Fruit fly (Drosophila melanogaster) whole organism, embryonic: ENCODE results near the gene CG13081.

Source experiments
- CG10543 ChIP-seq: fragments of 200-800 bp; sonication (Bioruptor generic); optimal IDR thresholded peaks from 3 replicates; lab custom pipeline; 2017; ENCODE audit warnings: missing biosample characterization, mild to moderate bottlenecking, missing genetic modification characterization, moderate library complexity
- CG11247 ChIP-seq: fragments of 200-800 bp; sonication (Bioruptor generic); IDR thresholded peaks from 2 replicates; pipeline ENCODE4 v1.3.6; 2022; ENCODE audit warnings: missing biosample characterization, missing genetic modification characterization
- CG12769 ChIP-seq: fragments of 200-800 bp; sonication (Bioruptor generic); optimal IDR thresholded peaks from 2 replicates; lab custom pipeline; 2019; ENCODE audit warnings: missing biosample characterization, mild to moderate bottlenecking, missing genetic modification characterization, moderate library complexity
- CG13894 ChIP-seq: fragments of 200-800 bp; sonication (Bioruptor generic); optimal IDR thresholded peaks from 3 replicates; lab custom pipeline; 2018; ENCODE audit warnings: missing biosample characterization, mild to moderate bottlenecking, missing genetic modification characterization, moderate library complexity
- CG14441 ChIP-seq: fragments of 200-800 bp; sonication (Bioruptor generic); IDR thresholded peaks from 2 replicates; pipeline ENCODE4 v1.3.6; 2022; ENCODE audit warnings: missing biosample characterization, missing genetic modification characterization
- CG16813 ChIP-seq: fragments of 200-800 bp; sonication (Bioruptor generic); IDR thresholded peaks from 3 replicates; pipeline ENCODE4 v1.3.6; 2022; ENCODE audit warnings: missing biosample characterization, missing genetic modification characterization; ENCODE audit not compliant: partially characterized antibody
- CG17186 ChIP-seq: fragments of 200-800 bp; sonication (Bioruptor generic); optimal IDR thresholded peaks from 3 replicates; lab custom pipeline; 2017; ENCODE audit warnings: missing biosample characterization, missing genetic modification reagents, missing genetic modification characterization
- CG17361 ChIP-seq: fragments of 200-800 bp; sonication (Bioruptor generic); IDR thresholded peaks from 3 replicates; pipeline ENCODE4 v1.3.6; 2022; ENCODE audit warnings: missing biosample characterization, missing genetic modification characterization
- CG17612 ChIP-seq: fragments of 200-800 bp; sonication (Bioruptor generic); IDR thresholded peaks from 2 replicates; pipeline ENCODE4 v1.3.6; 2022; ENCODE audit warnings: missing biosample characterization, missing genetic modification characterization
- CG30431 ChIP-seq: fragments of 200-800 bp; sonication (Bioruptor generic); optimal IDR thresholded peaks from 2 replicates; lab custom pipeline; 2017; ENCODE audit warnings: missing biosample characterization, missing genetic modification characterization
- CG3281 ChIP-seq: fragments of 200-800 bp; sonication (Bioruptor generic); optimal IDR thresholded peaks from 3 replicates; lab custom pipeline; 2017; ENCODE audit warnings: missing biosample characterization, mild to moderate bottlenecking, missing genetic modification characterization
- CG3726 ChIP-seq: fragments of 200-800 bp; sonication (Bioruptor generic); IDR thresholded peaks from 3 replicates; pipeline ENCODE4, ENCODE4 v1.3.6; 2022; ENCODE audit warnings: missing biosample characterization, missing genetic modification characterization
- CG43689 ChIP-seq: fragments of 200-800 bp; sonication (Bioruptor generic); IDR thresholded peaks from 2 replicates; pipeline ENCODE4 v1.3.6; 2022; ENCODE audit warnings: missing biosample characterization, missing genetic modification characterization
- CG4707 ChIP-seq: fragments of 200-800 bp; sonication (Bioruptor generic); optimal IDR thresholded peaks from 2 replicates; lab custom pipeline; 2018; ENCODE audit warnings: missing biosample characterization, mild to moderate bottlenecking, missing genetic modification characterization, moderate library complexity
- CG5180 ChIP-seq: fragments of 200-800 bp; sonication (Bioruptor generic); optimal IDR thresholded peaks from 3 replicates; lab custom pipeline; 2017; ENCODE audit warnings: missing biosample characterization, missing genetic modification characterization, mild to moderate bottlenecking, moderate library complexity, missing genetic modification reagents
- CG6791 ChIP-seq: fragments of 200-800 bp; sonication (Bioruptor generic); IDR thresholded peaks from 3 replicates; pipeline ENCODE4 v1.3.6; 2022; ENCODE audit warnings: missing biosample characterization, missing genetic modification characterization; ENCODE audit not compliant: partially characterized antibody
- CG7556 ChIP-seq: fragments of 200-800 bp; sonication (Bioruptor generic); optimal IDR thresholded peaks from 2 replicates; lab custom pipeline; 2017; ENCODE audit warnings: missing biosample characterization, mild to moderate bottlenecking, missing genetic modification characterization
- CG9817 ChIP-seq: fragments of 200-800 bp; sonication (Bioruptor generic); optimal IDR thresholded peaks from 2 replicates; lab custom pipeline; 2018; ENCODE audit warnings: missing biosample characterization, mild to moderate bottlenecking, missing genetic modification characterization, moderate library complexity
- HLH54F ChIP-seq: fragments of 200-800 bp; sonication (Bioruptor generic); optimal IDR thresholded peaks from 3 replicates; lab custom pipeline; 2016; ENCODE audit warnings: missing biosample characterization, missing genetic modification characterization
- HLHmδ ChIP-seq: fragments of 200-800 bp; sonication (Bioruptor generic); optimal IDR thresholded peaks from 2 replicates; lab custom pipeline; 2018; ENCODE audit warnings: missing biosample characterization, mild to moderate bottlenecking, missing genetic modification characterization, moderate library complexity
- HmgD ChIP-seq: fragments of 200-800 bp; sonication (Bioruptor generic); optimal IDR thresholded peaks from 3 replicates; lab custom pipeline; 2016; ENCODE audit warnings: missing biosample characterization, missing genetic modification characterization
- Hr39 ChIP-seq: fragments of >200 bp; optimal IDR thresholded peaks from 2 replicates; lab custom pipeline; 2017
- Hr78 ChIP-seq, 2 experiments: fragments of 200-800 bp in 1 of 2; fragments of >200 bp in 1 of 2; sonication (Bioruptor generic) in 1 of 2; optimal IDR thresholded peaks; 2 replicates each; lab custom pipeline; 2017 to 2019; ENCODE audit warnings: missing biosample characterization in 2 of 2, missing genetic modification characterization in 2 of 2, mild to moderate bottlenecking in 1 of 2, moderate library complexity in 1 of 2
- Lhr ChIP-seq: fragments of 200-800 bp; sonication (Bioruptor generic); optimal IDR thresholded peaks from 3 replicates; lab custom pipeline; 2017; ENCODE audit warnings: mild to moderate bottlenecking, missing biosample characterization, missing genetic modification reagents, missing genetic modification characterization
- Lpt ChIP-seq: fragments of >200 bp; optimal IDR thresholded peaks from 2 replicates; lab custom pipeline; 2018; ENCODE audit warnings: missing biosample characterization, missing genetic modification characterization
- MTF-1 ChIP-seq: fragments of 200-800 bp; sonication (Bioruptor generic); optimal IDR thresholded peaks from 2 replicates; lab custom pipeline; 2018; ENCODE audit warnings: missing biosample characterization, mild to moderate bottlenecking, missing genetic modification characterization, borderline replicate concordance
- NC2α ChIP-seq: fragments of 200-800 bp; sonication (Bioruptor generic); optimal IDR thresholded peaks from 2 replicates; lab custom pipeline; 2016; ENCODE audit warnings: missing biosample characterization, missing genetic modification characterization
- Rfx ChIP-seq: fragments of 200-800 bp; sonication (Bioruptor generic); IDR thresholded peaks from 2 replicates; pipeline ENCODE4 v1.3.6; 2022; ENCODE audit warnings: missing biosample characterization, missing genetic modification characterization
- ac ChIP-seq: fragments of 200-800 bp; sonication (Bioruptor generic); optimal IDR thresholded peaks from 3 replicates; lab custom pipeline; 2017; ENCODE audit warnings: missing biosample characterization, mild to moderate bottlenecking, missing genetic modification characterization
- az2 ChIP-seq: fragments of 200-800 bp; sonication (Bioruptor generic); optimal IDR thresholded peaks from 3 replicates; lab custom pipeline; 2016; ENCODE audit warnings: missing biosample characterization, missing genetic modification characterization
- grau ChIP-seq: fragments of 200-800 bp; optimal IDR thresholded peaks from 3 replicates; lab custom pipeline; 2019; ENCODE audit warnings: missing biosample characterization, mild to moderate bottlenecking, missing genetic modification characterization, moderate library complexity
- gro ChIP-seq: fragments of 200-800 bp; sonication (Bioruptor generic); optimal IDR thresholded peaks from 2 replicates; lab custom pipeline; 2016; ENCODE audit warnings: missing biosample characterization, missing genetic modification characterization
- h ChIP-seq: fragments of >200 bp; optimal IDR thresholded peaks from 2 replicates; lab custom pipeline; 2017
- hkb ChIP-seq, 2 experiments: fragments of 200-800 bp in 1 of 2; fragments of >200 bp in 1 of 2; sonication (Bioruptor generic) in 1 of 2; IDR thresholded peaks in 1 of 2; optimal IDR thresholded peaks in 1 of 2; 2 replicates each; pipeline versions ENCODE4 v1.3.6 to Lab custom; 2017 to 2022; ENCODE audit warnings: missing biosample characterization in 1 of 2, missing genetic modification characterization in 1 of 2
- insv ChIP-seq, 2 experiments: fragments of 200-800 bp; sonication (Bioruptor generic); optimal IDR thresholded peaks; 3 replicates each; lab custom pipeline; 2016 to 2018; ENCODE audit warnings: missing biosample characterization in 2 of 2, missing genetic modification characterization in 2 of 2
- jigr1 ChIP-seq: fragments of 200-800 bp; sonication (Bioruptor generic); IDR thresholded peaks from 3 replicates; pipeline ENCODE4 v1.3.6; 2022; ENCODE audit warnings: missing biosample characterization, missing genetic modification characterization
- lmd ChIP-seq: fragments of 200-800 bp; sonication (Bioruptor generic); IDR thresholded peaks from 2 replicates; pipeline ENCODE4 v1.3.6; 2022; ENCODE audit warnings: missing biosample characterization, missing genetic modification characterization
- lov ChIP-seq, 2 experiments: fragments of 200-800 bp in 1 of 2; fragments of >200 bp in 1 of 2; sonication (Bioruptor generic) in 1 of 2; IDR thresholded peaks in 1 of 2; optimal IDR thresholded peaks in 1 of 2; 2 replicates in 1 of 2; 3 replicates in 1 of 2; pipeline versions ENCODE4 v1.3.6 to Lab custom; 2017 to 2022; ENCODE audit warnings: missing biosample characterization in 1 of 2, missing genetic modification characterization in 1 of 2
- odd ChIP-seq: fragments of 200-800 bp; sonication (Bioruptor generic); optimal IDR thresholded peaks from 2 replicates; lab custom pipeline; 2017; ENCODE audit warnings: missing biosample characterization, mild to moderate bottlenecking, missing genetic modification characterization
- pb ChIP-seq: fragments of 200-800 bp; sonication (Bioruptor generic); optimal IDR thresholded peaks from 3 replicates; lab custom pipeline; 2016; ENCODE audit warnings: missing biosample characterization, missing genetic modification characterization
- run ChIP-seq: fragments of 200-800 bp; sonication (Bioruptor generic); optimal IDR thresholded peaks from 3 replicates; lab custom pipeline; 2018; ENCODE audit warnings: missing biosample characterization, mild to moderate bottlenecking, missing genetic modification characterization
- ssp ChIP-seq: fragments of 200-800 bp; sonication (Bioruptor generic); IDR thresholded peaks from 2 replicates; pipeline ENCODE4 v1.3.6; 2022; ENCODE audit warnings: missing biosample characterization, missing genetic modification characterization
- stc ChIP-seq: fragments of 200-800 bp; sonication (Bioruptor generic); IDR thresholded peaks from 2 replicates; pipeline ENCODE4 v1.3.6; 2022; ENCODE audit warnings: missing biosample characterization, missing genetic modification characterization
- tap ChIP-seq: fragments of 200-800 bp; optimal IDR thresholded peaks from 3 replicates; lab custom pipeline; 2019; ENCODE audit warnings: missing biosample characterization, mild to moderate bottlenecking, missing genetic modification characterization, moderate library complexity
- toy ChIP-seq: fragments of 200-800 bp; sonication (Bioruptor generic); IDR thresholded peaks from 2 replicates; pipeline ENCODE4 v1.3.6; 2022; ENCODE audit warnings: missing biosample characterization, missing genetic modification characterization
- wor ChIP-seq: fragments of 200-800 bp; sonication (Bioruptor generic); IDR thresholded peaks from 2 replicates; pipeline ENCODE4 v1.3.6; 2022; ENCODE audit warnings: missing biosample characterization, missing genetic modification characterization
- yki ChIP-seq: fragments of >200 bp; optimal IDR thresholded peaks from 3 replicates; lab custom pipeline; 2018
- zf30C ChIP-seq: fragments of 200-800 bp; sonication (Bioruptor generic); optimal IDR thresholded peaks from 3 replicates; lab custom pipeline; 2018; ENCODE audit warnings: missing biosample characterization, mild to moderate bottlenecking, missing genetic modification characterization
- zfh2 ChIP-seq: fragments of 200-800 bp; sonication (Bioruptor generic); optimal IDR thresholded peaks from 2 replicates; lab custom pipeline; 2016; ENCODE audit warnings: missing biosample characterization, missing genetic modification characterization

Gene CG13081

dm6 chr2L:19492934-19493686 lies 47.3 kb upstream of the CG13081 start, which contains the start of the genes swm and Ctu2 (continued):
- TF ChIP-seq jigr1 (GFP tag; lab: Robert Waterston, UW): no peak
- no peak for TF ChIP-seq stc (GFP tag; lab: Robert Waterston, UW)
- peak; percentile 57 for TF ChIP-seq CG7556 (GFP tag; lab: Kevin White, UChicago)
- no peak for TF ChIP-seq yki (lab: Kevin White, UChicago)
- peak; percentile 47 for TF ChIP-seq CG17186 (GFP tag; lab: Kevin White, UChicago)
- no peak for TF ChIP-seq NC2α
- no peak for TF ChIP-seq h (lab: Kevin White, UChicago)
- TF ChIP-seq pb (GFP tag; lab: Kevin White, UChicago): no peak
- peak; percentile 48 for TF ChIP-seq az2 (GFP tag; lab: Kevin White, UChicago)
- no peak for TF ChIP-seq CG11247
- peak; percentile 87 for TF ChIP-seq CG17361 (GFP tag; lab: Robert Waterston, UW)
- TF ChIP-seq tap (tag; lab: Kevin White, UChicago): no peak
- TF ChIP-seq MTF-1: no peak
- TF ChIP-seq ssp: 0 out of 2 replicates have a peak, but pooled peaks have one; percentile 12
- no peak for TF ChIP-seq toy (GFP tag; lab: Robert Waterston, UW)
- TF ChIP-seq run (tag; lab: Kevin White, UChicago): no peak
- TF ChIP-seq Lpt (GFP tag; lab: Kevin White, UChicago): no peak
- TF ChIP-seq CG43689 (GFP tag; lab: Robert Waterston, UW): no peak
- TF ChIP-seq grau (tag; lab: Kevin White, UChicago): peak; percentile 83
- TF ChIP-seq lov (optimal IDR thresholded peaks at IDR 0.05; lab: Kevin White, UChicago): no peak
- TF ChIP-seq lov (GFP tag; IDR thresholded peaks at IDR 0.05; lab: Robert Waterston, UW): no peak
- no peak for TF ChIP-seq CG3726 (GFP tag; lab: Robert Waterston, UW)
- no peak for TF ChIP-seq CG4707 (GFP tag; lab: Kevin White, UChicago)
- TF ChIP-seq CG12769: no peak
- no peak for TF ChIP-seq CG30431 (GFP tag; lab: Kevin White, UChicago)
- TF ChIP-seq CG3281: peak; percentile 73
- no peak for TF ChIP-seq CG13894 (tag; lab: Kevin White, UChicago)
- TF ChIP-seq Lhr (GFP tag; lab: Kevin White, UChicago): no peak
- TF ChIP-seq zfh2: peak; percentile 7
- peak; percentile 51 for TF ChIP-seq lmd (GFP tag; lab: Robert Waterston, UW)
- TF ChIP-seq CG5180 (GFP tag; lab: Kevin White, UChicago): no peak
- TF ChIP-seq hkb (optimal IDR thresholded peaks at IDR 0.05; lab: Kevin White, UChicago): no peak
- peak; percentile 55; the same call in 1 of the 2 replicates for TF ChIP-seq hkb (GFP tag; IDR thresholded peaks at IDR 0.05; lab: Robert Waterston, UW)
- no peak for TF ChIP-seq Hr78 (GFP tag; optimal IDR thresholded peaks at IDR 0.05; lab: Kevin White, UChicago)
- TF ChIP-seq gro (GFP tag; lab: Kevin White, UChicago): no peak
- TF ChIP-seq Hr39 (lab: Kevin White, UChicago): no peak
- peak; percentile 0 for TF ChIP-seq HLH54F (GFP tag; lab: Kevin White, UChicago)
- peak; percentile 24 for TF ChIP-seq HmgD (GFP tag; lab: Kevin White, UChicago)
- peak; percentile 78 for TF ChIP-seq CG16813 (GFP tag; lab: Robert Waterston, UW)
- TF ChIP-seq CG17612 (GFP tag; lab: Robert Waterston, UW): no peak
- TF ChIP-seq Rfx: peak; percentile 76
- no peak for TF ChIP-seq wor (GFP tag; lab: Robert Waterston, UW)
- TF ChIP-seq HLHmδ (GFP tag; lab: Kevin White, UChicago): no peak
- no peak for TF ChIP-seq ac
- no peak for TF ChIP-seq odd (GFP tag; lab: Kevin White, UChicago)
- TF ChIP-seq zf30C (GFP tag; lab: Kevin White, UChicago): no peak
- peak; percentile 79 for TF ChIP-seq CG9817 (tag; lab: Kevin White, UChicago)
- TF ChIP-seq CG6791 (GFP tag; lab: Robert Waterston, UW): peak; percentile 52; the same call in 2 of the 3 replicates
- peak; percentile 84 for TF ChIP-seq CG10543
- peak in 1 of 2 experiments; percentile 51 for TF ChIP-seq insv (GFP tag; optimal IDR thresholded peaks at IDR 0.05; lab: Kevin White, UChicago)
- TF ChIP-seq CG14441 (GFP tag; lab: Robert Waterston, UW): no peak
